Worm (Caenorhabditis elegans) whole organism, L4 larva: ENCODE data around the gene mgrn-1.

Source experiments
- D1046.2 ChIP-seq: fragments of 200-800 bp; sonication (Bioruptor generic); IDR thresholded peaks from 2 replicates; pipeline ENCODE4 v1.3.6; 2022; ENCODE audit warnings: missing genetic modification characterization, missing compliant biosample characterization
- F49E8.2 ChIP-seq: sonication (generic microtip); optimal IDR thresholded peaks from 2 replicates; lab custom pipeline; 2016; ENCODE audit warnings: missing compliant biosample characterization, mild to moderate bottlenecking, missing genetic modification characterization, borderline replicate concordance
- T20F7.1 ChIP-seq: fragments of 200-800 bp; sonication (Bioruptor generic); optimal IDR thresholded peaks from 2 replicates; lab custom pipeline; 2018; ENCODE audit warnings: mild to moderate bottlenecking, missing genetic modification characterization, missing compliant biosample characterization
- T26A8.4 ChIP-seq: fragments of 200-800 bp; sonication (Bioruptor generic); IDR thresholded peaks from 2 replicates; pipeline ENCODE4 v1.3.6; 2022; ENCODE audit warnings: missing genetic modification characterization, missing compliant biosample characterization
- Y48G9A.11 ChIP-seq: fragments of 200-800 bp; sonication (Bioruptor generic); IDR thresholded peaks from 2 replicates; pipeline ENCODE4 v1.3.6; 2022; ENCODE audit warnings: missing genetic modification reagents, missing genetic modification characterization, missing compliant biosample characterization
- Y5F2A.4 ChIP-seq: fragments of 200-800 bp; sonication (Bioruptor generic); optimal IDR thresholded peaks from 2 replicates; lab custom pipeline; 2018; ENCODE audit warnings: mild to moderate bottlenecking, missing genetic modification characterization, missing compliant biosample characterization
- ZK337.2 ChIP-seq: fragments of 200-800 bp; sonication (Bioruptor generic); IDR thresholded peaks from 2 replicates; pipeline ENCODE4 v1.3.6; 2022; ENCODE audit warnings: missing genetic modification reagents, missing genetic modification characterization, missing compliant biosample characterization
- aha-1 ChIP-seq: fragments of 150-350 bp; peaks from one replicate; lab custom pipeline; 2014; ENCODE audit warnings: missing biosample characterization, missing genetic modification characterization
- attf-4 ChIP-seq: sonication (generic microtip); optimal IDR thresholded peaks from 3 replicates; lab custom pipeline; 2017; ENCODE audit warnings: missing biosample characterization, missing genetic modification characterization
- ceh-20 ChIP-seq: fragments of 200-800 bp; sonication (Bioruptor generic); IDR thresholded peaks from 2 replicates; pipeline ENCODE4 v1.3.6; 2022; ENCODE audit warnings: missing genetic modification reagents, missing genetic modification characterization, missing compliant biosample characterization
- ceh-28 ChIP-seq: fragments of 150-350 bp; optimal IDR thresholded peaks from 2 replicates; lab custom pipeline; 2014; ENCODE audit warnings: missing biosample characterization, missing genetic modification reagents, missing genetic modification characterization
- ceh-32 ChIP-seq: sonication (generic microtip); optimal IDR thresholded peaks from 2 replicates; lab custom pipeline; 2016; ENCODE audit warnings: mild to moderate bottlenecking, missing genetic modification characterization, missing compliant biosample characterization; ENCODE audit not compliant: poor library complexity
- ceh-82 ChIP-seq: sonication (generic microtip); optimal IDR thresholded peaks from 2 replicates; lab custom pipeline; 2017; ENCODE audit warnings: missing biosample characterization, missing genetic modification characterization
- ctbp-1 ChIP-seq: fragments of 200-800 bp; sonication (Bioruptor generic); IDR thresholded peaks from 2 replicates; pipeline ENCODE4 v1.3.6; 2022; ENCODE audit warnings: missing genetic modification reagents, missing genetic modification characterization, missing compliant biosample characterization
- daf-16 ChIP-seq, 3 experiments: sonication (generic microtip); optimal IDR thresholded peaks; 2 replicates each; lab custom pipeline; 2016 to 2017; ENCODE audit warnings: missing genetic modification characterization in 3 of 3, missing genetic modification reagents in 3 of 3, mild to moderate bottlenecking in 2 of 3, missing compliant biosample characterization in 2 of 3, missing biosample characterization in 1 of 3, moderate library complexity in 1 of 3
- dmd-9 ChIP-seq: fragments of 200-800 bp; sonication (Bioruptor generic); IDR thresholded peaks from 2 replicates; pipeline ENCODE4 v1.3.6; 2022; ENCODE audit warnings: missing genetic modification reagents, missing genetic modification characterization, missing compliant biosample characterization
- fkh-10 ChIP-seq: fragments of 150-350 bp; optimal IDR thresholded peaks from 2 replicates; lab custom pipeline; 2014; ENCODE audit warnings: missing biosample characterization, missing genetic modification reagents, missing genetic modification characterization
- fos-1 ChIP-seq: fragments of 150-350 bp; optimal IDR thresholded peaks from 2 replicates; lab custom pipeline; 2014; ENCODE audit warnings: missing biosample characterization, missing genetic modification characterization
- hif-1 ChIP-seq, 2 experiments: sonication (generic microtip); optimal IDR thresholded peaks; 2 replicates each; lab custom pipeline; 2016 to 2017; ENCODE audit warnings: missing compliant biosample characterization in 2 of 2, missing genetic modification characterization in 2 of 2, missing genetic modification reagents in 2 of 2, missing genotype in 2 of 2, mild to moderate bottlenecking in 1 of 2
- hlh-11 ChIP-seq: fragments of 200-800 bp; sonication (Bioruptor generic); optimal IDR thresholded peaks from 2 replicates; lab custom pipeline; 2018; ENCODE audit warnings: mild to moderate bottlenecking, missing genetic modification characterization, missing compliant biosample characterization
- hlh-30 ChIP-seq: sonication (generic microtip); optimal IDR thresholded peaks from 2 replicates; lab custom pipeline; 2017; ENCODE audit warnings: antibody characterized with exemption, mild to moderate bottlenecking, missing genetic modification characterization, missing compliant biosample characterization; ENCODE audit not compliant: insufficient read depth
- hmg-1.1 ChIP-seq: fragments of 200-800 bp; sonication (Bioruptor generic); IDR thresholded peaks from 2 replicates; pipeline ENCODE4 v1.3.6; 2022; ENCODE audit warnings: missing genetic modification reagents, missing genetic modification characterization, missing compliant biosample characterization
- lin-15B ChIP-seq: fragments of 150-350 bp; sonication (generic microtip); optimal IDR thresholded peaks from 3 replicates; lab custom pipeline; 2014; ENCODE audit warnings: missing biosample characterization, missing genetic modification characterization
- mep-1 ChIP-seq: fragments of 150-350 bp; sonication (generic microtip); optimal IDR thresholded peaks from 3 replicates; lab custom pipeline; 2014; ENCODE audit warnings: missing biosample characterization, missing genetic modification characterization
- nhr-11 ChIP-seq: fragments of 150-350 bp; optimal IDR thresholded peaks from 2 replicates; lab custom pipeline; 2014; ENCODE audit warnings: missing biosample characterization, missing genetic modification characterization
- nhr-111 ChIP-seq: fragments of 200-800 bp; sonication (Bioruptor generic); optimal IDR thresholded peaks from 2 replicates; lab custom pipeline; 2018; ENCODE audit warnings: mild to moderate bottlenecking, missing genetic modification characterization, missing compliant biosample characterization
- nhr-25 ChIP-seq: sonication (generic microtip); optimal IDR thresholded peaks from 2 replicates; lab custom pipeline; 2017; ENCODE audit warnings: missing genetic modification characterization, mild to moderate bottlenecking, missing compliant biosample characterization, antibody characterized with exemption, moderate library complexity, borderline replicate concordance; ENCODE audit not compliant: insufficient read depth
- nhr-41 ChIP-seq: fragments of 200-800 bp; sonication (Bioruptor generic); IDR thresholded peaks from 2 replicates; pipeline ENCODE4 v1.3.6; 2022; ENCODE audit warnings: missing genetic modification reagents, missing genetic modification characterization, missing compliant biosample characterization
- nhr-6 ChIP-seq: fragments of 150-350 bp; optimal IDR thresholded peaks from 2 replicates; lab custom pipeline; 2014; ENCODE audit warnings: missing biosample characterization, missing genetic modification characterization
- rbr-2 ChIP-seq: sonication (generic microtip); optimal IDR thresholded peaks from 2 replicates; lab custom pipeline; 2016; ENCODE audit warnings: missing genotype, missing genetic modification characterization, missing compliant biosample characterization
- saeg-2 ChIP-seq: fragments of 200-800 bp; sonication (Bioruptor generic); IDR thresholded peaks from 2 replicates; pipeline ENCODE4 v1.3.6; 2022; ENCODE audit warnings: missing genetic modification reagents, missing genetic modification characterization, missing compliant biosample characterization
- sdz-12 ChIP-seq: fragments of 200-800 bp; sonication (Bioruptor generic); optimal IDR thresholded peaks from 2 replicates; lab custom pipeline; 2018; ENCODE audit warnings: mild to moderate bottlenecking, missing genetic modification characterization, missing compliant biosample characterization
- set-16 ChIP-seq: fragments of 200-800 bp; sonication (Bioruptor generic); IDR thresholded peaks from 2 replicates; pipeline ENCODE4 v1.3.6; 2022; ENCODE audit warnings: missing genetic modification reagents, missing genetic modification characterization, missing compliant biosample characterization
- skn-1 ChIP-seq: fragments of 150-350 bp; optimal IDR thresholded peaks from 2 replicates; lab custom pipeline; 2014; ENCODE audit warnings: missing biosample characterization, missing genetic modification characterization
- snpc-4 ChIP-seq: fragments of 150-350 bp; optimal IDR thresholded peaks from 2 replicates; lab custom pipeline; 2014; ENCODE audit warnings: missing biosample characterization, missing genetic modification characterization
- unc-130 ChIP-seq: sonication (generic microtip); optimal IDR thresholded peaks from 2 replicates; lab custom pipeline; 2016; ENCODE audit warnings: missing genetic modification reagents, missing genetic modification characterization, missing compliant biosample characterization
- unc-39 ChIP-seq: sonication (generic microtip); optimal IDR thresholded peaks from 2 replicates; lab custom pipeline; 2017; ENCODE audit warnings: missing biosample characterization, missing genetic modification characterization
- unc-62 ChIP-seq, 3 experiments: fragments of 150-350 bp in 1 of 3; sonication (generic microtip); optimal IDR thresholded peaks in 2 of 3; peaks in 1 of 3; 1 replicate in 1 of 3; 2 replicates in 2 of 3; lab custom pipeline; 2014 to 2017; ENCODE audit warnings: missing biosample characterization in 3 of 3, missing genetic modification characterization in 3 of 3, missing genetic modification reagents in 3 of 3, missing genotype in 1 of 3
- zfp-3 ChIP-seq: fragments of 200-800 bp; sonication (Bioruptor generic); conservative IDR thresholded peaks from 2 replicates; pipeline ENCODE4 v1.3.6; 2022; ENCODE audit warnings: missing genetic modification reagents, missing genetic modification characterization, missing compliant biosample characterization
- zip-2 ChIP-seq: fragments of 150-350 bp; optimal IDR thresholded peaks from 2 replicates; lab custom pipeline; 2014; ENCODE audit warnings: missing biosample characterization, missing genetic modification characterization
- ztf-11 ChIP-seq: fragments of 150-350 bp; optimal IDR thresholded peaks from 2 replicates; lab custom pipeline; 2014; ENCODE audit warnings: missing biosample characterization, missing genetic modification characterization

Gene mgrn-1

ce11 chrX:14296559-14296958 is 14.9 kb downstream of the mgrn-1 start, which contains the start of gene madd-3:
Gene madd-3, minus strand, starts transcription at chrX:14296659.
- TF ChIP-seq ctbp-1 = no peak

ce11 chrX:14292632-14293031 is 18.9 kb downstream of the mgrn-1 start:
- TF ChIP-seq T20F7.1 (GFP tag; lab: Kevin White, UChicago) = no peak
- no peak for TF ChIP-seq ctbp-1
- TF ChIP-seq set-16 (GFP tag; lab: Robert Waterston, UW) = peak; percentile 22; the same call in 1 of the 2 replicates
- no peak for TF ChIP-seq attf-4 (tag; lab: Kevin White, UChicago)
- no peak for TF ChIP-seq skn-1 (tag; lab: Kevin White, UChicago)
- TF ChIP-seq Y48G9A.11 = no peak
- TF ChIP-seq hlh-11 (tag; lab: Kevin White, UChicago) = peak; percentile 29
- TF ChIP-seq nhr-41 (GFP tag; lab: Robert Waterston, UW) = no peak
- TF ChIP-seq zip-2 (tag; lab: Kevin White, UChicago) = no peak
- TF ChIP-seq ceh-82 (tag; lab: Kevin White, UChicago) = no peak
- TF ChIP-seq hif-1 (tag; optimal IDR thresholded peaks at IDR 0.05; lab: Kevin White, UChicago) = no peak
- TF ChIP-seq T26A8.4 (GFP tag; lab: Robert Waterston, UW) = no peak
- no peak for TF ChIP-seq fkh-10
- TF ChIP-seq aha-1 (tag; lab: Kevin White, UChicago) = peak; percentile 47
- peak in 1 of 2 experiments; percentile 72 for TF ChIP-seq daf-16 (GFP tag; optimal IDR thresholded peaks at IDR 0.05; lab: Kevin White, UChicago)
- TF ChIP-seq daf-16 (tag; optimal IDR thresholded peaks at IDR 0.05; lab: Kevin White, UChicago) = no peak
- TF ChIP-seq Y5F2A.4 (GFP tag; lab: Kevin White, UChicago) = no peak
- no peak for TF ChIP-seq snpc-4 (tag; lab: Kevin White, UChicago)
- TF ChIP-seq unc-39 (tag; lab: Kevin White, UChicago) = no peak
- TF ChIP-seq ztf-11 (tag; lab: Kevin White, UChicago) = no peak
- peak; percentile 19 for TF ChIP-seq nhr-11 (tag; lab: Kevin White, UChicago)
- TF ChIP-seq ceh-28 (tag; lab: Kevin White, UChicago) = no peak
- no peak for TF ChIP-seq dmd-9 (GFP tag; lab: Robert Waterston, UW)
- TF ChIP-seq rbr-2 = no peak
- TF ChIP-seq F49E8.2 (tag; lab: Kevin White, UChicago) = no peak
- no peak for TF ChIP-seq unc-62 (GFP tag; optimal IDR thresholded peaks at IDR 0.05 in 1 of 2; lab: Kevin White, UChicago)
- no peak for TF ChIP-seq unc-62 (tag; optimal IDR thresholded peaks at IDR 0.05; lab: Kevin White, UChicago)
- TF ChIP-seq fos-1 (tag; lab: Kevin White, UChicago) = no peak
- no peak for TF ChIP-seq ceh-20 (GFP tag; lab: Robert Waterston, UW)
- no peak for TF ChIP-seq unc-130 (GFP tag; lab: Kevin White, UChicago)
- no peak for TF ChIP-seq D1046.2 (GFP tag; lab: Robert Waterston, UW)
- no peak for TF ChIP-seq nhr-25 (tag; lab: Kevin White, UChicago)
- TF ChIP-seq ceh-32 (tag; lab: Kevin White, UChicago) = no peak
- no peak for TF ChIP-seq lin-15B (tag; lab: Kevin White, UChicago)
- no peak for TF ChIP-seq zfp-3
- TF ChIP-seq nhr-6 = no peak

DNA sequence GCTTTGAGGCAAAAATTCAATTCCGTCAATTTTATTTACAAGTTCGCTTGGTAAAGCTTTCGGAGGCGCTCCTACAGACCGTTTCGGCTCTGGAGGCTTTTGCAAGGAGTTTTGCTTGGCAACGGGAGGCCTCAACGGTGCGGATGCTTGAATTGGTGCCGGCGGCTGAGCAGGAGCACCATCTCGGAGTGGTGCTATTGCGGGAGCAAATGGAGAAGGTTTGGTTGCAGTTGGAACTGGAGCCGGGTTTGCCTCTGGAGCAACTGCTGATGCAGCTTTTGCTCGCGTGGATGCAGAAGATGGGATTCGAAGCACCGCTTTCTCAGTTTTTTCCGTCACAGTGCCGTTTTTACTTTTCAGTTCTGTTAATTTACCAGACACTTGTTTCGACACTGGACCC is 21.5 kb downstream of the mgrn-1 start:
- TF ChIP-seq set-16 (GFP tag; lab: Robert Waterston, UW) (peak; percentile 82), aha-1 (tag; lab: Kevin White, UChicago) (peak; percentile 73), lin-15B (tag; lab: Kevin White, UChicago) (no peak)

ce11 chrX:14287888-14288287 is 23.6 kb downstream of the mgrn-1 start:
- TF ChIP-seq hlh-30 (tag; lab: Kevin White, UChicago) (peak; percentile 33), nhr-11 (tag; lab: Kevin White, UChicago) (peak; percentile 91), saeg-2 (GFP tag; lab: Robert Waterston, UW) (no peak), hlh-11 (tag; lab: Kevin White, UChicago) (peak; percentile 53), daf-16 (GFP tag; optimal IDR thresholded peaks at IDR 0.05; lab: Kevin White, UChicago) (peak in 1 of 2 experiments; percentile 84), daf-16 (tag; optimal IDR thresholded peaks at IDR 0.05; lab: Kevin White, UChicago) (no peak), nhr-111 (GFP tag; lab: Kevin White, UChicago) (no peak), ZK337.2 (GFP tag; lab: Robert Waterston, UW) (0 out of 2 replicates have a peak, but pooled peaks have one; percentile 2), mep-1 (tag; lab: Kevin White, UChicago) (no peak), aha-1 (tag; lab: Kevin White, UChicago) (peak; percentile 85), sdz-12 (GFP tag; lab: Kevin White, UChicago) (no peak), hmg-1.1 (GFP tag; lab: Robert Waterston, UW) (peak; percentile 25; the same call in 1 of the 2 replicates)
